Worm (Caenorhabditis elegans) whole organism, L1 larva: ENCODE measurements around the gene nlp-61.

Experiments used
- efl-3 ChIP-seq: fragments of 200-800 bp; sonication (Bioruptor generic); optimal IDR thresholded peaks from 2 replicates; lab custom pipeline; 2018; ENCODE audit warnings: mild to moderate bottlenecking, missing genetic modification characterization, missing compliant biosample characterization
- elt-3 ChIP-seq, 6 experiments: fragments of 150-350 bp in 1 of 6; sonication (generic microtip); optimal IDR thresholded peaks; 2 replicates each; lab custom pipeline; 2017 to 2018; ENCODE audit warnings: missing biosample characterization in 6 of 6, missing genetic modification characterization in 6 of 6, inconsistent platforms in 1 of 6
- lsy-2 ChIP-seq, 2 experiments: fragments of 150-350 bp; optimal IDR thresholded peaks; 2 replicates each; lab custom pipeline; 2014; ENCODE audit warnings: missing biosample characterization in 2 of 2, missing genetic modification characterization in 2 of 2
- mep-1 ChIP-seq: fragments of 150-350 bp; optimal IDR thresholded peaks from 2 replicates; lab custom pipeline; 2014; ENCODE audit warnings: missing biosample characterization, missing genetic modification characterization
- nhr-237 ChIP-seq: fragments of 150-350 bp; optimal IDR thresholded peaks from 2 replicates; lab custom pipeline; 2014; ENCODE audit warnings: missing biosample characterization, missing genetic modification characterization
- unc-62 ChIP-seq: fragments of 150-350 bp; optimal IDR thresholded peaks from 2 replicates; lab custom pipeline; 2014; ENCODE audit warnings: missing biosample characterization, missing genetic modification reagents, missing genetic modification characterization
- zag-1 ChIP-seq: fragments of 150-350 bp; optimal IDR thresholded peaks from 2 replicates; lab custom pipeline; 2014; ENCODE audit warnings: missing biosample characterization, missing genetic modification characterization
- ztf-11 ChIP-seq, 2 experiments: sonication (generic microtip); optimal IDR thresholded peaks; 2 replicates each; lab custom pipeline; 2016 to 2017; ENCODE audit warnings: missing genetic modification characterization in 2 of 2, missing biosample characterization in 1 of 2, missing compliant biosample characterization in 1 of 2

DNA sequence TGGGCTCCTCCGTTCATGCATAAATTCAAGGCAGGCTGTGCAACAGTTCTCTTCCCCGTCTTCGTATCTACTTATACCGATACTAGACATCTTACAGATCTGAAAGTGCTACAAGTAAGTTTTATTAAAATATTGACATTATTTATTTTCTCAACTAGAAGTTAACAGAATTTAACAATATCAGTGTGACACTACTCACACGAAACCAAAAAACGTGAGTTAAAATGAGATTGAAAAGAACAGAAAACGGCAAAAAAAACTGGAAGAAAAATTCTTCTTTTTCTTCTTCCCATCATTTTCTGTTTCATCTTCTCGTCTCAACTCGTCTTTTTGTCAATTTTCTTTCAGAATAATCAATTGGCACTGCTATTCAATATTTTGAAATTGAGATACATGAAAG is 29.4 kb downstream of the nlp-61 start, which contains the start of gene F27D9.12:
- TF ChIP-seq ztf-11 (tag; optimal IDR thresholded peaks at IDR 0.05; lab: Kevin White, UChicago): no peak
- TF ChIP-seq nhr-237 (tag; lab: Kevin White, UChicago): no peak
- TF ChIP-seq unc-62 (GFP tag; lab: Kevin White, UChicago): no peak
- no peak for TF ChIP-seq elt-3 (tag; optimal IDR thresholded peaks at IDR 0.05; lab: Kevin White, UChicago)
- no peak for TF ChIP-seq zag-1 (tag; lab: Kevin White, UChicago)
- TF ChIP-seq mep-1: no peak
- TF ChIP-seq efl-3 (GFP tag; lab: Kevin White, UChicago): no peak
- no peak for TF ChIP-seq lsy-2 (tag; optimal IDR thresholded peaks at IDR 0.05; lab: Kevin White, UChicago)
